Worm (Caenorhabditis elegans) whole organism, L1 larva: ENCODE data around the gene sru-6.

Experiments used
- C04F5.9 ChIP-seq: sonication (generic microtip); optimal IDR thresholded peaks from 2 replicates; lab custom pipeline; 2016; ENCODE audit warnings: missing genetic modification characterization, missing compliant biosample characterization
- C16A3.4 ChIP-seq: fragments of 150-350 bp; optimal IDR thresholded peaks from 2 replicates; lab custom pipeline; 2014; ENCODE audit warnings: missing biosample characterization, missing genetic modification characterization
- C34B4.2 ChIP-seq: sonication (generic microtip); optimal IDR thresholded peaks from 2 replicates; lab custom pipeline; 2017; ENCODE audit warnings: mild to moderate bottlenecking, missing genetic modification characterization, missing compliant biosample characterization
- Y116A8C.19 ChIP-seq: sonication (generic microtip); optimal IDR thresholded peaks from 2 replicates; lab custom pipeline; 2016; ENCODE audit warnings: missing compliant biosample characterization, missing genetic modification characterization, borderline replicate concordance
- aly-2 ChIP-seq: fragments of 150-350 bp; optimal IDR thresholded peaks from 2 replicates; lab custom pipeline; 2014; ENCODE audit warnings: missing biosample characterization, missing genetic modification characterization
- ceh-63 ChIP-seq: fragments of 200-800 bp; sonication (Bioruptor generic); optimal IDR thresholded peaks from 2 replicates; lab custom pipeline; 2018; ENCODE audit warnings: mild to moderate bottlenecking, missing genetic modification characterization, missing compliant biosample characterization
- ceh-8 ChIP-seq: fragments of 200-800 bp; sonication (Bioruptor generic); optimal IDR thresholded peaks from 2 replicates; lab custom pipeline; 2018; ENCODE audit warnings: mild to moderate bottlenecking, missing genetic modification characterization, moderate library complexity, missing compliant biosample characterization
- ceh-82 ChIP-seq, 3 experiments: fragments of 150-350 bp in 1 of 3; sonication (generic microtip) in 2 of 3; optimal IDR thresholded peaks; 2 replicates each; lab custom pipeline; 2014 to 2017; ENCODE audit warnings: missing biosample characterization in 3 of 3, missing genetic modification characterization in 3 of 3
- dpl-1 ChIP-seq, 3 experiments: fragments of 150-350 bp in 2 of 3; sonication (generic microtip) in 1 of 3; optimal IDR thresholded peaks; 2 replicates each; lab custom pipeline; 2014 to 2017; ENCODE audit warnings: missing biosample characterization in 3 of 3, missing genetic modification characterization in 3 of 3, missing genetic modification reagents in 3 of 3
- efl-1 ChIP-seq, 4 experiments: fragments of 150-350 bp; optimal IDR thresholded peaks in 3 of 4; peaks in 1 of 4; 1 replicate in 1 of 4; 2 replicates in 3 of 4; lab custom pipeline; 2014; ENCODE audit warnings: missing biosample characterization in 2 of 4, missing genetic modification characterization in 2 of 4, missing genetic modification reagents in 2 of 4
- ets-5 ChIP-seq: fragments of 200-800 bp; sonication (Bioruptor generic); IDR thresholded peaks from 2 replicates; pipeline ENCODE4 v1.3.6; 2022; ENCODE audit warnings: missing genetic modification characterization, missing compliant biosample characterization
- fos-1 ChIP-seq: fragments of 150-350 bp; optimal IDR thresholded peaks from 2 replicates; lab custom pipeline; 2014; ENCODE audit warnings: missing biosample characterization, missing genetic modification characterization
- grh-1 ChIP-seq: fragments of 200-800 bp; sonication (Bioruptor generic); IDR thresholded peaks from 2 replicates; pipeline ENCODE4 v1.3.6; 2022; ENCODE audit warnings: missing genetic modification reagents, missing genetic modification characterization, missing compliant biosample characterization
- hlh-17 ChIP-seq: fragments of 200-800 bp; sonication (Bioruptor generic); optimal IDR thresholded peaks from 2 replicates; lab custom pipeline; 2018; ENCODE audit warnings: missing genetic modification characterization, mild to moderate bottlenecking, missing compliant biosample characterization, moderate library complexity, borderline replicate concordance
- hpl-2 ChIP-seq: fragments of 150-350 bp; optimal IDR thresholded peaks from 2 replicates; lab custom pipeline; 2014; ENCODE audit warnings: missing biosample characterization, missing genetic modification reagents, missing genetic modification characterization
- irx-1 ChIP-seq: sonication (generic microtip); optimal IDR thresholded peaks from 2 replicates; lab custom pipeline; 2016; ENCODE audit warnings: missing genetic modification characterization, missing compliant biosample characterization
- isw-1 ChIP-seq: fragments of 200-800 bp; sonication (Bioruptor generic); IDR thresholded peaks from 2 replicates; pipeline ENCODE4 v1.3.6; 2022; ENCODE audit warnings: missing genetic modification characterization, missing compliant biosample characterization
- jun-1 ChIP-seq: fragments of 150-350 bp; optimal IDR thresholded peaks from 2 replicates; lab custom pipeline; 2014; ENCODE audit warnings: missing biosample characterization, missing genetic modification reagents, missing genetic modification characterization
- lin-13 ChIP-seq: fragments of 150-350 bp; optimal IDR thresholded peaks from 2 replicates; lab custom pipeline; 2014; ENCODE audit warnings: missing biosample characterization, missing genetic modification reagents, missing genetic modification characterization
- lin-35 ChIP-seq, 2 experiments: fragments of 150-350 bp; optimal IDR thresholded peaks; 2 replicates each; lab custom pipeline; 2014; ENCODE audit warnings: missing biosample characterization in 2 of 2, missing genetic modification characterization in 2 of 2, missing genetic modification reagents in 2 of 2
- lir-3 ChIP-seq: sonication (generic microtip); optimal IDR thresholded peaks from 2 replicates; lab custom pipeline; 2016; ENCODE audit warnings: mild to moderate bottlenecking, missing genetic modification characterization, moderate library complexity, missing compliant biosample characterization; ENCODE audit not compliant: poor library complexity
- lsy-2 ChIP-seq, 2 experiments: fragments of 150-350 bp; optimal IDR thresholded peaks; 2 replicates each; lab custom pipeline; 2014; ENCODE audit warnings: missing biosample characterization in 2 of 2, missing genetic modification characterization in 2 of 2
- mab-9 ChIP-seq: fragments of 200-800 bp; sonication (Bioruptor generic); IDR thresholded peaks from 2 replicates; pipeline ENCODE4 v1.3.6; 2022; ENCODE audit warnings: missing genetic modification reagents, missing genetic modification characterization, missing compliant biosample characterization
- mdl-1 ChIP-seq, 2 experiments: fragments of 150-350 bp; optimal IDR thresholded peaks; 2 replicates each; lab custom pipeline; 2014 to 2017; ENCODE audit warnings: missing biosample characterization in 2 of 2, missing genetic modification characterization in 2 of 2, inconsistent platforms in 1 of 2
- mef-2 ChIP-seq: fragments of 150-350 bp; optimal IDR thresholded peaks from 2 replicates; lab custom pipeline; 2014; ENCODE audit warnings: missing biosample characterization, missing genetic modification characterization
- mep-1 ChIP-seq: fragments of 150-350 bp; optimal IDR thresholded peaks from 2 replicates; lab custom pipeline; 2014; ENCODE audit warnings: missing biosample characterization, missing genetic modification characterization
- nhr-11 ChIP-seq: fragments of 150-350 bp; optimal IDR thresholded peaks from 2 replicates; lab custom pipeline; 2014; ENCODE audit warnings: missing biosample characterization, missing genetic modification characterization
- nhr-12 ChIP-seq: sonication (generic microtip); optimal IDR thresholded peaks from 2 replicates; lab custom pipeline; 2017; ENCODE audit warnings: missing biosample characterization, missing genetic modification characterization
- nhr-237 ChIP-seq: fragments of 150-350 bp; optimal IDR thresholded peaks from 2 replicates; lab custom pipeline; 2014; ENCODE audit warnings: missing biosample characterization, missing genetic modification characterization
- nhr-28 ChIP-seq: fragments of 150-350 bp; optimal IDR thresholded peaks from 2 replicates; lab custom pipeline; 2014; ENCODE audit warnings: missing biosample characterization, missing genetic modification characterization
- nhr-47 ChIP-seq: sonication (generic microtip); optimal IDR thresholded peaks from 2 replicates; lab custom pipeline; 2016; ENCODE audit warnings: mild to moderate bottlenecking, missing genetic modification characterization, moderate library complexity, missing compliant biosample characterization
- nhr-76 ChIP-seq: sonication (generic microtip); optimal IDR thresholded peaks from 2 replicates; lab custom pipeline; 2017; ENCODE audit warnings: missing biosample characterization, missing genetic modification characterization
- nhr-77 ChIP-seq: fragments of 150-350 bp; optimal IDR thresholded peaks from 2 replicates; lab custom pipeline; 2014; ENCODE audit warnings: missing biosample characterization, missing genetic modification characterization
- nhr-84 ChIP-seq: sonication (generic microtip); optimal IDR thresholded peaks from 2 replicates; lab custom pipeline; 2017; ENCODE audit warnings: missing biosample characterization, missing genetic modification characterization
- nhr-85 ChIP-seq: sonication (generic microtip); peaks from one replicate; lab custom pipeline; 2016; ENCODE audit warnings: missing genetic modification characterization, inconsistent platforms, missing compliant biosample characterization
- nhr-90 ChIP-seq: sonication (generic microtip); optimal IDR thresholded peaks from 2 replicates; lab custom pipeline; 2016; ENCODE audit warnings: mild to moderate bottlenecking, missing genetic modification characterization, missing compliant biosample characterization; ENCODE audit not compliant: poor library complexity
- pag-3 ChIP-seq: sonication (generic microtip); optimal IDR thresholded peaks from 2 replicates; lab custom pipeline; 2017; ENCODE audit warnings: missing genetic modification characterization, mild to moderate bottlenecking, missing compliant biosample characterization, antibody characterized with exemption, borderline replicate concordance; ENCODE audit not compliant: insufficient read depth
- pax-3 ChIP-seq: fragments of 200-800 bp; sonication (Bioruptor generic); optimal IDR thresholded peaks from 2 replicates; lab custom pipeline; 2018; ENCODE audit warnings: mild to moderate bottlenecking, missing genetic modification characterization, moderate library complexity, missing compliant biosample characterization
- skn-1 ChIP-seq: fragments of 150-350 bp; optimal IDR thresholded peaks from 2 replicates; lab custom pipeline; 2014; ENCODE audit warnings: missing biosample characterization, missing genetic modification characterization
- sox-4 ChIP-seq: sonication (generic microtip); optimal IDR thresholded peaks from 2 replicates; lab custom pipeline; 2016; ENCODE audit warnings: missing genetic modification characterization, missing compliant biosample characterization
- sptf-1 ChIP-seq: fragments of 150-350 bp; optimal IDR thresholded peaks from 2 replicates; lab custom pipeline; 2014; ENCODE audit warnings: missing biosample characterization, missing genetic modification characterization
- sup-37 ChIP-seq: fragments of 200-800 bp; sonication (Bioruptor generic); optimal IDR thresholded peaks from 2 replicates; lab custom pipeline; 2018; ENCODE audit warnings: mild to moderate bottlenecking, missing genetic modification characterization, missing compliant biosample characterization
- swsn-7 ChIP-seq: sonication (generic microtip); optimal IDR thresholded peaks from 2 replicates; lab custom pipeline; 2016; ENCODE audit warnings: missing genetic modification characterization, missing compliant biosample characterization
- tlp-1 ChIP-seq: fragments of 150-350 bp; optimal IDR thresholded peaks from 2 replicates; lab custom pipeline; 2014; ENCODE audit warnings: missing biosample characterization, missing genetic modification characterization
- unc-130 ChIP-seq: fragments of 150-350 bp; optimal IDR thresholded peaks from 2 replicates; lab custom pipeline; 2017; ENCODE audit warnings: missing biosample characterization, missing genetic modification characterization, inconsistent platforms
- unc-86 ChIP-seq: sonication (generic microtip); optimal IDR thresholded peaks from 2 replicates; lab custom pipeline; 2016; ENCODE audit warnings: missing genetic modification characterization, missing compliant biosample characterization
- vab-15 ChIP-seq: sonication (generic microtip); optimal IDR thresholded peaks from 2 replicates; lab custom pipeline; 2017; ENCODE audit warnings: missing genotype, mild to moderate bottlenecking, missing genetic modification characterization, missing compliant biosample characterization
- xbp-1 ChIP-seq: sonication (generic microtip); optimal IDR thresholded peaks from 2 replicates; lab custom pipeline; 2016; ENCODE audit warnings: missing genetic modification characterization, missing compliant biosample characterization
- zag-1 ChIP-seq: fragments of 150-350 bp; optimal IDR thresholded peaks from 2 replicates; lab custom pipeline; 2014; ENCODE audit warnings: missing biosample characterization, missing genetic modification characterization

sru-6 gene

ce11 chrIV:9469293-9469692, 21.1 kb upstream of the sru-6 start (continued):
- TF ChIP-seq jun-1 (tag; lab: Kevin White, UChicago) (no peak), nhr-85 (tag; lab: Kevin White, UChicago) (no peak), tlp-1 (no peak), lir-3 (tag; lab: Kevin White, UChicago) (no peak), ceh-8 (GFP tag; lab: Kevin White, UChicago) (peak; percentile 24)

ce11 chrIV:9477135-9477928, 13.1 kb upstream of the sru-6 start, which contains the start of gene wrt-3:
TSS of gene wrt-3 (minus strand) at chrIV:9477456.
- TF ChIP-seq zag-1 (tag; lab: Kevin White, UChicago) (no peak), Y116A8C.19 (tag; lab: Kevin White, UChicago) (no peak), grh-1 (peak; percentile 41), nhr-12 (tag; lab: Kevin White, UChicago) (no peak), ceh-82 (tag; optimal IDR thresholded peaks at IDR 0.05; lab: Kevin White, UChicago) (peak in 2 of 3 experiments; percentile 10 to 40), vab-15 (tag; lab: Kevin White, UChicago) (no peak), nhr-76 (no peak), hlh-17 (GFP tag; lab: Kevin White, UChicago) (no peak), nhr-11 (tag; lab: Kevin White, UChicago) (no peak), ets-5 (GFP tag; lab: Robert Waterston, UW) (no peak), C04F5.9 (tag; lab: Kevin White, UChicago) (no peak), sox-4 (tag; lab: Kevin White, UChicago) (peak; percentile 40), pax-3 (tag; lab: Kevin White, UChicago) (no peak), irx-1 (tag; lab: Kevin White, UChicago) (peak; percentile 43), unc-86 (tag; lab: Kevin White, UChicago) (no peak), mab-9 (no peak), nhr-84 (no peak), mdl-1 (tag; optimal IDR thresholded peaks at IDR 0.05; lab: Kevin White, UChicago) (peak in 1 of 2 experiments; percentile 45), hpl-2 (GFP tag; lab: Kevin White, UChicago) (no peak), mef-2 (tag; lab: Kevin White, UChicago) (no peak), fos-1 (no peak), efl-1 (optimal IDR thresholded peaks at IDR 0.05; lab: Kevin White, UChicago) (peak; percentile 22 to 43), efl-1 (GFP tag; optimal IDR thresholded peaks at IDR 0.05 in 1 of 2; lab: Kevin White, UChicago) (peak in 1 of 2 experiments; percentile 93), mep-1 (peak; percentile 67), nhr-77 (tag; lab: Kevin White, UChicago) (no peak), ceh-63 (GFP tag; lab: Kevin White, UChicago) (no peak), xbp-1 (tag; lab: Kevin White, UChicago) (peak; percentile 44), lsy-2 (tag; optimal IDR thresholded peaks at IDR 0.05; lab: Kevin White, UChicago) (peak in 1 of 2 experiments; percentile 40), nhr-237 (tag; lab: Kevin White, UChicago) (no peak), swsn-7 (peak; percentile 53), nhr-47 (tag; lab: Kevin White, UChicago) (peak; percentile 65), jun-1 (tag; lab: Kevin White, UChicago) (no peak), lin-35 (GFP tag; optimal IDR thresholded peaks at IDR 0.05; lab: Kevin White, UChicago) (no peak), dpl-1 (GFP tag; optimal IDR thresholded peaks at IDR 0.05; lab: Kevin White, UChicago) (peak in 1 of 3 experiments; percentile 29), nhr-90 (tag; lab: Kevin White, UChicago) (peak; percentile 68), isw-1 (GFP tag; lab: Robert Waterston, UW) (no peak), aly-2 (tag; lab: Kevin White, UChicago) (peak; percentile 39), lin-13 (GFP tag; lab: Kevin White, UChicago) (no peak), C16A3.4 (tag; lab: Kevin White, UChicago) (peak; percentile 49), nhr-28 (tag; lab: Kevin White, UChicago) (no peak), sup-37 (GFP tag; lab: Kevin White, UChicago) (no peak), C34B4.2 (tag; lab: Kevin White, UChicago) (no peak), unc-130 (no peak), skn-1 (tag; lab: Kevin White, UChicago) (no peak), sptf-1 (tag; lab: Kevin White, UChicago) (no peak), pag-3 (tag; lab: Kevin White, UChicago) (peak; percentile 64)
